Fruit fly (Drosophila melanogaster) whole organism, prepupa: Measurements from ENCODE around the gene ppk24.
A peak's percentile ranks its signal among the peaks of the same experiment; 100 is the strongest.

Experiments
- Blimp-1 ChIP-seq: fragments of 200-800 bp; sonication (Bioruptor generic); optimal IDR thresholded peaks from 3 replicates; lab custom pipeline; 2017; ENCODE audit warnings: missing biosample characterization, missing genetic modification characterization, mild to moderate bottlenecking, moderate library complexity, missing genetic modification reagents
- CG10631 ChIP-seq: fragments of 200-800 bp; sonication (Bioruptor generic); optimal IDR thresholded peaks from 2 replicates; lab custom pipeline; 2016; ENCODE audit warnings: missing biosample characterization, missing genetic modification characterization
- CG10669 ChIP-seq: fragments of 200-800 bp; sonication (Bioruptor generic); optimal IDR thresholded peaks from 3 replicates; lab custom pipeline; 2018; ENCODE audit warnings: missing biosample characterization, mild to moderate bottlenecking, missing genetic modification characterization, moderate library complexity
- CG11294 ChIP-seq: fragments of 200-800 bp; sonication (Bioruptor generic); IDR thresholded peaks from 2 replicates; pipeline ENCODE4 v1.3.6; 2022; ENCODE audit warnings: missing biosample characterization, missing genetic modification characterization
- CG11902 ChIP-seq: fragments of 200-800 bp; sonication (Bioruptor generic); optimal IDR thresholded peaks from 3 replicates; lab custom pipeline; 2016; ENCODE audit warnings: missing biosample characterization, missing genetic modification characterization
- CG15336 ChIP-seq: fragments of 200-800 bp; sonication (Bioruptor generic); IDR thresholded peaks from 2 replicates; pipeline ENCODE4 v1.3.6; 2022; ENCODE audit warnings: missing biosample characterization, missing genetic modification characterization
- CG1621 ChIP-seq: fragments of 200-800 bp; sonication (Bioruptor generic); optimal IDR thresholded peaks from 3 replicates; lab custom pipeline; 2018; ENCODE audit warnings: missing biosample characterization, mild to moderate bottlenecking, missing genetic modification characterization
- CG31627 ChIP-seq: fragments of 200-800 bp; sonication (Bioruptor generic); optimal IDR thresholded peaks from 3 replicates; lab custom pipeline; 2016; ENCODE audit warnings: missing biosample characterization, missing genetic modification characterization
- CG32006 ChIP-seq: fragments of 200-800 bp; sonication (Bioruptor generic); optimal IDR thresholded peaks from 3 replicates; lab custom pipeline; 2017; ENCODE audit warnings: missing biosample characterization, mild to moderate bottlenecking, missing genetic modification characterization
- CG3919 ChIP-seq: fragments of 200-800 bp; sonication (Bioruptor generic); optimal IDR thresholded peaks from 3 replicates; lab custom pipeline; 2016; ENCODE audit warnings: missing biosample characterization, missing genetic modification characterization
- CG4318 ChIP-seq: fragments of 200-800 bp; sonication (Bioruptor generic); optimal IDR thresholded peaks from 3 replicates; lab custom pipeline; 2017; ENCODE audit warnings: missing biosample characterization, mild to moderate bottlenecking, missing genetic modification characterization
- CG6163 ChIP-seq: fragments of 200-800 bp; sonication (Bioruptor generic); IDR thresholded peaks from 3 replicates; pipeline ENCODE4 v1.3.6; 2022; ENCODE audit warnings: missing biosample characterization, missing genetic modification characterization
- CG6808 ChIP-seq: fragments of 200-800 bp; sonication (Bioruptor generic); optimal IDR thresholded peaks from 3 replicates; lab custom pipeline; 2017; ENCODE audit warnings: missing biosample characterization, missing genetic modification characterization, mild to moderate bottlenecking, moderate library complexity, missing genetic modification reagents
- CG6854 ChIP-seq: fragments of 200-800 bp; sonication (Bioruptor generic); optimal IDR thresholded peaks from 2 replicates; lab custom pipeline; 2017; ENCODE audit warnings: missing biosample characterization, mild to moderate bottlenecking, missing genetic modification characterization
- CG8119 ChIP-seq: fragments of 200-800 bp; sonication (Bioruptor generic); IDR thresholded peaks from 3 replicates; pipeline ENCODE4 v1.3.6; 2022; ENCODE audit warnings: missing biosample characterization, missing genetic modification characterization
- CG8632 ChIP-seq: fragments of 200-800 bp; sonication (Bioruptor generic); optimal IDR thresholded peaks from 3 replicates; lab custom pipeline; 2016; ENCODE audit warnings: missing biosample characterization, missing genetic modification characterization
- Eip78C ChIP-seq: fragments of 200-800 bp; sonication (Bioruptor generic); peaks from one replicate; lab custom pipeline; 2016; ENCODE audit warnings: missing biosample characterization, missing genetic modification characterization
- Eip93F ChIP-seq: fragments of 200-800 bp; sonication (Bioruptor generic); optimal IDR thresholded peaks from 2 replicates; lab custom pipeline; 2016; ENCODE audit warnings: missing biosample characterization, mild to moderate bottlenecking, missing genetic modification characterization
- Ets21C ChIP-seq: fragments of 200-800 bp; sonication (Bioruptor generic); optimal IDR thresholded peaks from 3 replicates; lab custom pipeline; 2016; ENCODE audit warnings: missing biosample characterization, missing genetic modification characterization
- Ets96B ChIP-seq: fragments of 200-800 bp; optimal IDR thresholded peaks from 2 replicates; lab custom pipeline; 2019; ENCODE audit warnings: missing biosample characterization, mild to moderate bottlenecking, missing genetic modification characterization, moderate library complexity
- Gug ChIP-seq: fragments of 200-800 bp; sonication (Bioruptor generic); IDR thresholded peaks from 2 replicates; pipeline ENCODE4 v1.3.6; 2022; ENCODE audit warnings: missing biosample characterization, missing genetic modification characterization
- Hr39 ChIP-seq: fragments of 200-800 bp; sonication (Bioruptor generic); optimal IDR thresholded peaks from 2 replicates; lab custom pipeline; 2016; ENCODE audit warnings: missing biosample characterization, missing genetic modification characterization
- Hr4 ChIP-seq: fragments of 200-800 bp; sonication (Bioruptor generic); optimal IDR thresholded peaks from 3 replicates; lab custom pipeline; 2016; ENCODE audit warnings: missing biosample characterization, missing genetic modification characterization
- Lpt ChIP-seq: fragments of 200-800 bp; sonication (Bioruptor generic); optimal IDR thresholded peaks from 3 replicates; lab custom pipeline; 2016; ENCODE audit warnings: missing biosample characterization, missing genetic modification characterization
- OdsH ChIP-seq: fragments of 200-800 bp; sonication (Bioruptor generic); optimal IDR thresholded peaks from 3 replicates; lab custom pipeline; 2016; ENCODE audit warnings: missing biosample characterization, missing genetic modification characterization
- Smox ChIP-seq: fragments of 200-800 bp; sonication (Bioruptor generic); optimal IDR thresholded peaks from 3 replicates; lab custom pipeline; 2016; ENCODE audit warnings: missing biosample characterization, missing genetic modification characterization
- Sox102F ChIP-seq: fragments of 200-800 bp; sonication (Bioruptor generic); optimal IDR thresholded peaks from 2 replicates; lab custom pipeline; 2016; ENCODE audit warnings: missing biosample characterization, mild to moderate bottlenecking, missing genetic modification characterization
- Sox14 ChIP-seq: fragments of 200-800 bp; sonication (Bioruptor generic); optimal IDR thresholded peaks from 3 replicates; lab custom pipeline; 2016; ENCODE audit warnings: missing biosample characterization, missing genetic modification characterization
- achi ChIP-seq: fragments of 200-800 bp; sonication (Bioruptor generic); optimal IDR thresholded peaks from 3 replicates; lab custom pipeline; 2016; ENCODE audit warnings: missing biosample characterization, missing genetic modification characterization
- cyc ChIP-seq: fragments of 200-800 bp; sonication (Bioruptor generic); optimal IDR thresholded peaks from 3 replicates; lab custom pipeline; 2016; ENCODE audit warnings: missing biosample characterization, missing genetic modification characterization
- dsx ChIP-seq: fragments of 200-800 bp; optimal IDR thresholded peaks from 3 replicates; lab custom pipeline; 2019; ENCODE audit warnings: missing biosample characterization, mild to moderate bottlenecking, missing genetic modification characterization, moderate library complexity; ENCODE audit not compliant: poor library complexity, severe bottlenecking
- fkh ChIP-seq: fragments of 200-800 bp; sonication (Bioruptor generic); optimal IDR thresholded peaks from 3 replicates; lab custom pipeline; 2017; ENCODE audit warnings: missing biosample characterization, mild to moderate bottlenecking, missing genetic modification characterization, moderate library complexity
- salr ChIP-seq, 2 experiments: fragments of 200-800 bp; sonication (Bioruptor generic); optimal IDR thresholded peaks; 3 replicates each; lab custom pipeline; 2016 to 2018; ENCODE audit warnings: missing biosample characterization in 2 of 2, missing genetic modification characterization in 2 of 2, mild to moderate bottlenecking in 1 of 2
- spab ChIP-seq: fragments of 200-800 bp; sonication (Bioruptor generic); optimal IDR thresholded peaks from 2 replicates; lab custom pipeline; 2017; ENCODE audit warnings: missing biosample characterization, mild to moderate bottlenecking, missing genetic modification characterization, missing genetic modification reagents
- svp ChIP-seq: fragments of 200-800 bp; sonication (Bioruptor generic); peaks from one replicate; lab custom pipeline; 2016; ENCODE audit warnings: missing biosample characterization, missing genetic modification characterization
- topi ChIP-seq: fragments of 200-800 bp; sonication (Bioruptor generic); optimal IDR thresholded peaks from 3 replicates; lab custom pipeline; 2016; ENCODE audit warnings: missing biosample characterization, missing genetic modification characterization
- vri ChIP-seq: fragments of 200-800 bp; sonication (Bioruptor generic); optimal IDR thresholded peaks from 3 replicates; lab custom pipeline; 2016; ENCODE audit warnings: missing biosample characterization, mild to moderate bottlenecking, missing genetic modification characterization

ppk24 gene

dm6 chr3R:31222125-31222889 lies 43.2 kb upstream of the ppk24 start (continued):
- TF ChIP-seq Ets96B (tag; lab: Kevin White, UChicago), result peak; percentile 66
- TF ChIP-seq Smox (GFP tag; lab: Kevin White, UChicago), result peak; percentile 72
- no peak for TF ChIP-seq CG6854 (GFP tag; lab: Kevin White, UChicago)
- TF ChIP-seq spab, result peak; percentile 41
- peak; percentile 10 for TF ChIP-seq fkh (GFP tag; lab: Kevin White, UChicago)
- peak; percentile 71 for TF ChIP-seq OdsH (GFP tag; lab: Kevin White, UChicago)
- TF ChIP-seq CG8632 (GFP tag; lab: Kevin White, UChicago), result peak; percentile 57
- TF ChIP-seq CG15336 (GFP tag; lab: Robert Waterston, UW), result no peak
- TF ChIP-seq CG4318 (GFP tag; lab: Kevin White, UChicago), result no peak

- TF ChIP-seq spab (no peak), CG10631 (GFP tag; lab: Kevin White, UChicago) (no peak), Sox14 (GFP tag; lab: Kevin White, UChicago) (no peak), achi (no peak), CG11902 (GFP tag; lab: Kevin White, UChicago) (no peak), CG4318 (GFP tag; lab: Kevin White, UChicago) (no peak), Ets21C (GFP tag; lab: Kevin White, UChicago) (no peak), CG6163 (GFP tag; lab: Robert Waterston, UW) (no peak), CG8632 (GFP tag; lab: Kevin White, UChicago) (no peak), CG15336 (GFP tag; lab: Robert Waterston, UW) (no peak), CG11294 (no peak), CG6808 (GFP tag; lab: Kevin White, UChicago) (no peak), Hr4 (no peak), cyc (no peak), CG8119 (GFP tag; lab: Robert Waterston, UW) (no peak), topi (GFP tag; lab: Kevin White, UChicago) (no peak), Blimp-1 (GFP tag; lab: Kevin White, UChicago) (no peak), Sox102F (GFP tag; lab: Kevin White, UChicago) (no peak), CG1621 (tag; lab: Kevin White, UChicago) (no peak)
- TF ChIP-seq, all 60 proteins: peak for 0
Observed at dm6 chr3R:31222890-31223569, 42.5 kb upstream of the ppk24 start.

dm6 chr3R:31223971-31224860 lies 41.3 kb upstream of the ppk24 start:
- TF ChIP-seq CG6163 (GFP tag; lab: Robert Waterston, UW) (0 out of 3 replicates have a peak, but pooled peaks have one; percentile 33), CG10631 (GFP tag; lab: Kevin White, UChicago) (no peak), CG1621 (tag; lab: Kevin White, UChicago) (no peak), vri (GFP tag; lab: Kevin White, UChicago) (no peak), Eip78C (GFP tag; lab: Kevin White, UChicago) (peak; percentile 46), CG10669 (no peak), Lpt (GFP tag; lab: Kevin White, UChicago) (no peak), svp (peak; percentile 98), Smox (GFP tag; lab: Kevin White, UChicago) (no peak)

dm6 chr3R:31225043-31225681 lies 40.4 kb upstream of the ppk24 start:
- TF ChIP-seq svp, result peak; percentile 91
- 0 out of 2 replicates have a peak, but pooled peaks have one; percentile 25 for TF ChIP-seq Gug (GFP tag; lab: Robert Waterston, UW)
- no peak for TF ChIP-seq CG3919 (GFP tag; lab: Kevin White, UChicago)
- TF ChIP-seq CG32006 (GFP tag; lab: Kevin White, UChicago), result no peak
- no peak for TF ChIP-seq spab
- TF ChIP-seq CG31627 (GFP tag; lab: Kevin White, UChicago), result peak; percentile 73
- no peak for TF ChIP-seq CG10669
- TF ChIP-seq CG8632 (GFP tag; lab: Kevin White, UChicago), result peak; percentile 67
- peak; percentile 70 for TF ChIP-seq CG15336 (GFP tag; lab: Robert Waterston, UW)
- peak; percentile 68 for TF ChIP-seq Eip93F (GFP tag; lab: Kevin White, UChicago)
- TF ChIP-seq achi, result no peak
- no peak for TF ChIP-seq dsx (GFP tag; lab: Kevin White, UChicago)
- no peak for TF ChIP-seq CG4318 (GFP tag; lab: Kevin White, UChicago)
- TF ChIP-seq Lpt (GFP tag; lab: Kevin White, UChicago), result peak; percentile 40
- no peak for TF ChIP-seq salr (GFP tag; optimal IDR thresholded peaks at IDR 0.05; lab: Kevin White, UChicago)
- TF ChIP-seq Hr4, result peak; percentile 45
- peak; percentile 58 for TF ChIP-seq Ets21C (GFP tag; lab: Kevin White, UChicago)
- peak; percentile 69; the same call in 2 of the 3 replicates for TF ChIP-seq CG6163 (GFP tag; lab: Robert Waterston, UW)
- TF ChIP-seq Hr39 (GFP tag; lab: Kevin White, UChicago), result peak; percentile 68
- peak; percentile 28 for TF ChIP-seq CG11902 (GFP tag; lab: Kevin White, UChicago)
- peak; percentile 39 for TF ChIP-seq CG6854 (GFP tag; lab: Kevin White, UChicago)
